Worm (Caenorhabditis elegans) whole organism, L1 larva: Measurements from ENCODE around the gene sfrp-1.

Experiments
- fos-1 ChIP-seq: fragments of 150-350 bp; optimal IDR thresholded peaks from 2 replicates; lab custom pipeline; 2014; ENCODE audit warnings: missing biosample characterization, missing genetic modification characterization
- lsy-2 ChIP-seq, 2 experiments: fragments of 150-350 bp; optimal IDR thresholded peaks; 2 replicates each; lab custom pipeline; 2014; ENCODE audit warnings: missing biosample characterization in 2 of 2, missing genetic modification characterization in 2 of 2
- mdl-1 ChIP-seq, 2 experiments: fragments of 150-350 bp; optimal IDR thresholded peaks; 2 replicates each; lab custom pipeline; 2014 to 2017; ENCODE audit warnings: missing biosample characterization in 2 of 2, missing genetic modification characterization in 2 of 2, inconsistent platforms in 1 of 2
- pax-3 ChIP-seq: fragments of 200-800 bp; sonication (Bioruptor generic); optimal IDR thresholded peaks from 2 replicates; lab custom pipeline; 2018; ENCODE audit warnings: mild to moderate bottlenecking, missing genetic modification characterization, moderate library complexity, missing compliant biosample characterization
- rnt-1 ChIP-seq: sonication (generic microtip); optimal IDR thresholded peaks from 2 replicates; lab custom pipeline; 2016; ENCODE audit warnings: mild to moderate bottlenecking, missing genetic modification characterization, moderate library complexity, missing compliant biosample characterization
- sup-37 ChIP-seq: fragments of 200-800 bp; sonication (Bioruptor generic); optimal IDR thresholded peaks from 2 replicates; lab custom pipeline; 2018; ENCODE audit warnings: mild to moderate bottlenecking, missing genetic modification characterization, missing compliant biosample characterization
- unc-130 ChIP-seq: fragments of 150-350 bp; optimal IDR thresholded peaks from 2 replicates; lab custom pipeline; 2017; ENCODE audit warnings: missing biosample characterization, missing genetic modification characterization, inconsistent platforms
- unc-86 ChIP-seq: sonication (generic microtip); optimal IDR thresholded peaks from 2 replicates; lab custom pipeline; 2016; ENCODE audit warnings: missing genetic modification characterization, missing compliant biosample characterization
- zag-1 ChIP-seq: fragments of 150-350 bp; optimal IDR thresholded peaks from 2 replicates; lab custom pipeline; 2014; ENCODE audit warnings: missing biosample characterization, missing genetic modification characterization
- ztf-11 ChIP-seq, 2 experiments: sonication (generic microtip); optimal IDR thresholded peaks; 2 replicates each; lab custom pipeline; 2016 to 2017; ENCODE audit warnings: missing genetic modification characterization in 2 of 2, missing biosample characterization in 1 of 2, missing compliant biosample characterization in 1 of 2

ce11 chrIV:6366032-6366431, 36.2 kb downstream of the sfrp-1 start:
- TF ChIP-seq rnt-1 (tag; lab: Kevin White, UChicago): no peak
- no peak for TF ChIP-seq lsy-2 (tag; optimal IDR thresholded peaks at IDR 0.05; lab: Kevin White, UChicago)
- no peak for TF ChIP-seq sup-37 (GFP tag; lab: Kevin White, UChicago)
- TF ChIP-seq unc-86: no peak
- TF ChIP-seq ztf-11 (tag; optimal IDR thresholded peaks at IDR 0.05; lab: Kevin White, UChicago): no peak
- TF ChIP-seq mdl-1 (tag; optimal IDR thresholded peaks at IDR 0.05; lab: Kevin White, UChicago): no peak
- no peak for TF ChIP-seq pax-3 (tag; lab: Kevin White, UChicago)
- no peak for TF ChIP-seq unc-130
- no peak for TF ChIP-seq zag-1 (tag; lab: Kevin White, UChicago)
- no peak for TF ChIP-seq fos-1 (tag; lab: Kevin White, UChicago)
